Worm (Caenorhabditis elegans): Measurements from ENCODE around the gene srh-130.

srh-130 gene

DNA sequence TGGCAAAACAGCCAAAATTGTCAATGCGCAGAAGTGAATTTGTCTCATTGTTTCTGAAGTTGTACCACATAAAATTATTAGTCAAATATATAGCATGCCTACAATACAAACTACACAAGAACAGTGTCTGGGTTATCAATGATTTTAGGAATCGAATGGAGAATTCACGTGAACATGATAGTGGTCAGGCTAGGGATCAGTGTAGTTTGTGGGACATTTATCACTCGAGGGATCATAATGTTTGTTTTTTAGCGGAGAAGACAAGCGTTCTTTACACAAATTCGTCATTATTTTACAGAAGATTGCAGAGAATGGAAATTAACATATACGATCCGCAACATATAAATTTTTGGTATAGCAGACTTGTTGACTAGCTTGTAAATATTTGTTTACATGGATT lies 26.2 kb downstream of the srh-130 start, which contains the start of gene ugt-51:
TSS of gene ugt-51 (minus strand) at position 101 of the 400 bp plus-strand sequence.
- TF ChIP-seq Y75B8A.6 (GFP tag; IDR thresholded peaks at IDR 0.05) (no peak), ceh-82 (tag; optimal IDR thresholded peaks at IDR 0.05) (no peak), zip-2 (tag; optimal IDR thresholded peaks at IDR 0.05) (no peak), dpl-1 (GFP tag; optimal IDR thresholded peaks at IDR 0.05) (no peak), lin-39 (tag; optimal IDR thresholded peaks at IDR 0.05) (no peak), aha-1 (tag) (peak; percentile 77), unc-130 (GFP tag; optimal IDR thresholded peaks at IDR 0.05) (no peak), dve-1 (tag; optimal IDR thresholded peaks at IDR 0.05; ENCODE audit: insufficient read depth) (peak; percentile 40), nhr-28 (tag; optimal IDR thresholded peaks at IDR 0.05) (peak; percentile 85), ceh-44 (GFP tag; IDR thresholded peaks at IDR 0.05) (no peak)

ce11 chrV:5178051-5178450 lies 27.1 kb downstream of the srh-130 start:
- TF ChIP-seq ZK546.5 (tag; optimal IDR thresholded peaks at IDR 0.05): no peak
- no peak for TF ChIP-seq hif-1 (tag; optimal IDR thresholded peaks at IDR 0.05)
- peak; percentile 46 for TF ChIP-seq dve-1 (tag; optimal IDR thresholded peaks at IDR 0.05; ENCODE audit: insufficient read depth)
- TF ChIP-seq nhr-28 (tag; optimal IDR thresholded peaks at IDR 0.05): peak; percentile 38
- no peak for TF ChIP-seq daf-16 (GFP tag; optimal IDR thresholded peaks at IDR 0.05)
- peak; percentile 78 for TF ChIP-seq daf-16 (tag; optimal IDR thresholded peaks at IDR 0.05)

ce11 chrV:5181612-5182011 lies 30.6 kb downstream of the srh-130 start, which contains the start of gene C03A7.2:
Gene C03A7.2, plus strand, starts transcription at chrV:5181912.
- no peak for TF ChIP-seq ZK337.2 (GFP tag; IDR thresholded peaks at IDR 0.05)
- TF ChIP-seq mxl-2 (GFP tag; conservative IDR thresholded peaks at IDR 0.05): no peak
- no peak for TF ChIP-seq F49E8.2 (tag; optimal IDR thresholded peaks at IDR 0.05; ENCODE audit: borderline replicate concordance)
- no peak for TF ChIP-seq pha-4 (GFP tag; IDR thresholded peaks at IDR 0.05)
- no peak for TF ChIP-seq pha-4 (tag; optimal IDR thresholded peaks at IDR 0.05)
- no peak for TF ChIP-seq zip-2 (tag; optimal IDR thresholded peaks at IDR 0.05)
- no peak for TF ChIP-seq php-3 (GFP tag; IDR thresholded peaks at IDR 0.05)

ce11 chrV:5192501-5192900 lies 41.5 kb downstream of the srh-130 start, which contains the start of gene C03A7.13:
Gene C03A7.13, minus strand, starts transcription at chrV:5192543.
- TF ChIP-seq spr-3 (GFP tag; optimal IDR thresholded peaks at IDR 0.05) (no peak), D1046.2 (GFP tag; IDR thresholded peaks at IDR 0.05) (no peak), mes-2 (tag; optimal IDR thresholded peaks at IDR 0.05; ENCODE audit: poor library complexity, severe bottlenecking) (no peak), daf-16 (GFP tag; optimal IDR thresholded peaks at IDR 0.05) (peak in 1 of 2 experiments; percentile 40), daf-16 (tag; optimal IDR thresholded peaks at IDR 0.05) (peak; percentile 89), egl-27 (tag; optimal IDR thresholded peaks at IDR 0.05) (no peak), lin-1 (GFP tag; IDR thresholded peaks at IDR 0.05) (0 out of 2 replicates have a peak, but pooled peaks have one; percentile 26), ztf-7 (tag; optimal IDR thresholded peaks at IDR 0.05) (no peak), dve-1 (tag; optimal IDR thresholded peaks at IDR 0.05; ENCODE audit: insufficient read depth) (peak; percentile 93), nhr-102 (tag; optimal IDR thresholded peaks at IDR 0.05) (peak; percentile 58), dmd-6 (GFP tag; IDR thresholded peaks at IDR 0.05) (peak; percentile 92), unc-62 (GFP tag; optimal IDR thresholded peaks at IDR 0.05 in 1 of 2) (peak in 1 of 2 experiments; percentile 2), unc-62 (tag; optimal IDR thresholded peaks at IDR 0.05) (no peak), rbr-2 (tag; optimal IDR thresholded peaks at IDR 0.05) (no peak), unc-130 (GFP tag; optimal IDR thresholded peaks at IDR 0.05) (no peak), ceh-20 (GFP tag; IDR thresholded peaks at IDR 0.05) (0 out of 2 replicates have a peak, but pooled peaks have one; percentile 20), nhr-11 (tag; optimal IDR thresholded peaks at IDR 0.05) (no peak), pqm-1 (tag; optimal IDR thresholded peaks at IDR 0.05) (peak; percentile 78), hmg-1.1 (GFP tag; IDR thresholded peaks at IDR 0.05) (no peak), lin-29 (GFP tag; IDR thresholded peaks at IDR 0.05) (no peak), dmd-9 (GFP tag; IDR thresholded peaks at IDR 0.05) (no peak), F26F4.8 (GFP tag; conservative IDR thresholded peaks at IDR 0.05) (no peak), F37D6.2 (tag; optimal IDR thresholded peaks at IDR 0.05) (no peak), saeg-2 (GFP tag; IDR thresholded peaks at IDR 0.05) (no peak), lin-15B (tag; optimal IDR thresholded peaks at IDR 0.05) (no peak), nhr-48 (tag; optimal IDR thresholded peaks at IDR 0.05) (peak; percentile 81), ceh-28 (tag; optimal IDR thresholded peaks at IDR 0.05) (no peak), attf-4 (tag; optimal IDR thresholded peaks at IDR 0.05) (no peak), lin-13 (GFP tag; optimal IDR thresholded peaks at IDR 0.05) (no peak), nhr-237 (tag; optimal IDR thresholded peaks at IDR 0.05) (no peak), nhr-28 (tag; optimal IDR thresholded peaks at IDR 0.05) (peak; percentile 89)
